Worm (Caenorhabditis elegans): Measurements from ENCODE around the gene ssl-1.

ssl-1 gene

DNA sequence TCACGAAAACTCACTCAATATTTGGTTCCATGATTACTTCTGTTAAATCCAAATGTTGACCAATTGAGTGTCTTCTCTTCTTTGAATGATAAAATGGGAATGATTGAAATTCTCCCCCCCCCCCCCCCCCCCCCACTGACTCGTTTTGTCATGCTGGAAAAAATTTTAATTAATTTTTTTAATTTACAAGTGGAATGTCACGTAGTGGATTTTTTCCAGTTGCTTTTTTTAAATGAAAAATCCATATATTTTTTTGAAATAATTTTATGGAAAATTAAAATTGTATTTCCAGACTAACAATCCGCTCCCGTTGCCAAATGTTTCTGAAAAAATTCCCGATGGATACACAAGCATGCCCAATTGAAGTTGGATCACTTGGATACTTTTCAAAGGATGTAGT lies 75.1 kb downstream of the ssl-1 start, which contains the start of gene BE10.1:
BE10.1 (minus strand) TSS at position 101 of the 400 bp plus-strand sequence.
- no peak for TF ChIP-seq nhr-179 (tag; optimal IDR thresholded peaks at IDR 0.05)
- no peak for TF ChIP-seq nhr-90 (tag; optimal IDR thresholded peaks at IDR 0.05)
- no peak for TF ChIP-seq C06A6.2 (GFP tag; conservative IDR thresholded peaks at IDR 0.05)
- no peak for TF ChIP-seq F52B5.7 (tag; optimal IDR thresholded peaks at IDR 0.05)
- TF ChIP-seq tbp1 (GFP tag; optimal IDR thresholded peaks at IDR 0.05): no peak
- no peak for TF ChIP-seq let-607 (tag; optimal IDR thresholded peaks at IDR 0.05)
- no peak for TF ChIP-seq hsf-1 (GFP tag; IDR thresholded peaks at IDR 0.05)
- TF ChIP-seq Y53F4B.3 (GFP tag; IDR thresholded peaks at IDR 0.05): no peak
- TF ChIP-seq sptf-2 (GFP tag; optimal IDR thresholded peaks at IDR 0.05): no peak
- no peak for TF ChIP-seq hmg-1.2 (GFP tag; IDR thresholded peaks at IDR 0.05)
- no peak for TF ChIP-seq him-1 (tag; optimal IDR thresholded peaks at IDR 0.05)
- no peak for TF ChIP-seq mes-4 (tag; optimal IDR thresholded peaks at IDR 0.05)
- no peak for TF ChIP-seq F57A8.1 (GFP tag; optimal IDR thresholded peaks at IDR 0.05)
- TF ChIP-seq Y79H2A.3 (GFP tag; conservative IDR thresholded peaks at IDR 0.05): no peak
- no peak for TF ChIP-seq efl-1 (GFP tag; optimal IDR thresholded peaks at IDR 0.05)
- no peak for TF ChIP-seq ztf-22 (GFP tag; optimal IDR thresholded peaks at IDR 0.05)
- no peak for TF ChIP-seq K11D2.4 (GFP tag; IDR thresholded peaks at IDR 0.05)
- no peak for TF ChIP-seq chd-7 (tag; optimal IDR thresholded peaks at IDR 0.05)

DNA sequence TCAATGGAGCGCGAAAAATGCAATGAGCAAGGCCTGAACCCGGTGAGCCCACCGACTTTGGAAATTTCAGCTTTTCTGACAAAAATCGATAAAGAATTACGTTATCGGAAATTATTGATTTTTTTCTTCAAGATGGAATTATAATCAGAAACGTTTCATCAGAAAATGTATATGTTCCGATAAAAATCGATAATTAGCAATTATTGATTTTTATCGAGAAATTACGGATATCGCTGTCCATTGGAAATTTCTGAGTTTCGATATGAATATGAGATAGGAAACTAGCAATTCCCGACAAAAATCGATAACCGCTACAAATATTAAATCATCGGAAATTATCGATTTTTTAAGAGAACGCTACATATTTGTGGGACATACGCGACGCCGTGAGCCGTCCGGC lies 79.8 kb downstream of the ssl-1 start:
- no peak for TF ChIP-seq aptf-3 (GFP tag; IDR thresholded peaks at IDR 0.05)
- no peak for TF ChIP-seq F33H1.4 (GFP tag; IDR thresholded peaks at IDR 0.05)
- TF ChIP-seq aptf-2 (GFP tag; conservative IDR thresholded peaks at IDR 0.05): no peak
- TF ChIP-seq cebp-2 (GFP tag; IDR thresholded peaks at IDR 0.05): no peak
- TF ChIP-seq K11D2.4 (GFP tag; IDR thresholded peaks at IDR 0.05): no peak
- TF ChIP-seq ceh-58 (GFP tag; IDR thresholded peaks at IDR 0.05): no peak
- no peak for TF ChIP-seq hlh-26 (GFP tag; conservative IDR thresholded peaks at IDR 0.05)
- no peak for TF ChIP-seq pha-4 (tag; optimal IDR thresholded peaks at IDR 0.05)
- TF ChIP-seq egrh-3 (GFP tag; IDR thresholded peaks at IDR 0.05): no peak
- TF ChIP-seq B0019.2 (GFP tag; conservative IDR thresholded peaks at IDR 0.05): no peak
- no peak for TF ChIP-seq tbp1 (GFP tag; optimal IDR thresholded peaks at IDR 0.05)
- no peak for TF ChIP-seq ztf-25 (GFP tag; IDR thresholded peaks at IDR 0.05)
- TF ChIP-seq F10E7.11 (tag; optimal IDR thresholded peaks at IDR 0.05): no peak
- no peak for TF ChIP-seq Y53G8AR.9 (GFP tag; conservative IDR thresholded peaks at IDR 0.05)
- TF ChIP-seq fkh-3 (tag; optimal IDR thresholded peaks at IDR 0.05): no peak
- TF ChIP-seq C06A6.2 (GFP tag; conservative IDR thresholded peaks at IDR 0.05): no peak
- TF ChIP-seq nhr-120 (GFP tag; IDR thresholded peaks at IDR 0.05): no peak
- no peak for TF ChIP-seq pbrm-1 (GFP tag; IDR thresholded peaks at IDR 0.05)
- TF ChIP-seq him-1 (tag; optimal IDR thresholded peaks at IDR 0.05): no peak

All from whole organism, young adult.